Worm (Caenorhabditis elegans) whole organism, L4 larva: ENCODE results near the gene wsp-1.

ENCODE experiments used
- R02D3.7 ChIP-seq: fragments of 150-350 bp; sonication (generic microtip); optimal IDR thresholded peaks from 3 replicates; lab custom pipeline; 2014; ENCODE audit warnings: missing biosample characterization, missing genetic modification characterization
- ceh-82 ChIP-seq: sonication (generic microtip); optimal IDR thresholded peaks from 2 replicates; lab custom pipeline; 2017; ENCODE audit warnings: missing biosample characterization, missing genetic modification characterization
- fos-1 ChIP-seq: fragments of 150-350 bp; optimal IDR thresholded peaks from 2 replicates; lab custom pipeline; 2014; ENCODE audit warnings: missing biosample characterization, missing genetic modification characterization
- lin-15B ChIP-seq: fragments of 150-350 bp; sonication (generic microtip); optimal IDR thresholded peaks from 3 replicates; lab custom pipeline; 2014; ENCODE audit warnings: missing biosample characterization, missing genetic modification characterization
- mxl-3 ChIP-seq: fragments of 200-800 bp; sonication (Bioruptor generic); optimal IDR thresholded peaks from 2 replicates; lab custom pipeline; 2018; ENCODE audit warnings: mild to moderate bottlenecking, missing genetic modification characterization, missing compliant biosample characterization
- pha-4 ChIP-seq, 2 experiments: fragments of 150-350 bp in 1 of 2; fragments of 200-800 bp in 1 of 2; sonication (Bioruptor generic) in 1 of 2; IDR thresholded peaks in 1 of 2; optimal IDR thresholded peaks in 1 of 2; 2 replicates each; pipeline versions ENCODE4 v1.3.6 to Lab custom; 2014 to 2022; ENCODE audit warnings: missing genetic modification characterization in 2 of 2, missing genetic modification reagents in 2 of 2, missing biosample characterization in 1 of 2, missing compliant biosample characterization in 1 of 2
- zag-1 ChIP-seq: fragments of 150-350 bp; optimal IDR thresholded peaks from 2 replicates; lab custom pipeline; 2014; ENCODE audit warnings: missing biosample characterization, missing genetic modification characterization
- ztf-11 ChIP-seq: fragments of 150-350 bp; optimal IDR thresholded peaks from 2 replicates; lab custom pipeline; 2014; ENCODE audit warnings: missing biosample characterization, missing genetic modification characterization

DNA sequence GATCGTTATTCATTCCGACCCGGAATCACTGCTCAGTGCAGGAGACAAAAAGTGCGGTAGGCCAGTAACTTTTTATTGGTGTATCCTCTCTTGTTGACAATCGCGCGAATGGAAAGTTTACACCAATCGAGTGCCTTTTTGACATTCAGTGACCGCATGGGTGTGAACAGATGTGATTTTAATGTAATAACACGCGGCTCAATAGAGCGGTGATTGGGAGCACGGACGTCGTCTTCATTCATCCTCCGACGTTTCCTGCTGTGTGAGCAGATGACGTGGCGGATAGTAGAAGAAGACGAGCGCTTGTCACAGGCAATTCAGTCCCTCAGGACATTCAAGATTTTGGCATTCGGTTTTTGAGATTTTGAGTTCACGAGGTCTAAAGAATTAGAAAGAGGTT is 16.2 kb downstream of the wsp-1 start:
- TF ChIP-seq R02D3.7 (tag; lab: Kevin White, UChicago), result no peak
- TF ChIP-seq pha-4 (GFP tag; IDR thresholded peaks at IDR 0.05; lab: Robert Waterston, UW), result no peak
- TF ChIP-seq pha-4 (tag; optimal IDR thresholded peaks at IDR 0.05; lab: Kevin White, UChicago), result no peak
- TF ChIP-seq zag-1 (tag; lab: Kevin White, UChicago), result no peak
- TF ChIP-seq lin-15B, result no peak
- TF ChIP-seq ceh-82 (tag; lab: Kevin White, UChicago), result no peak
- no peak for TF ChIP-seq fos-1
- TF ChIP-seq mxl-3 (GFP tag; lab: Kevin White, UChicago), result no peak
- TF ChIP-seq ztf-11 (tag; lab: Kevin White, UChicago), result no peak
